Worm (Caenorhabditis elegans) whole organism, L4 larva: ENCODE measurements around the gene ddi-1.
"Not testable (repeated sequence)": the region's sequence is repeated elsewhere in the genome, so short reads cannot be mapped to it uniquely, and the experiment has no call there.

ENCODE experiments used
- ama-1 ChIP-seq: fragments of 150-350 bp; optimal IDR thresholded peaks from 2 replicates; lab custom pipeline; 2014; ENCODE audit warnings: inconsistent platforms, mixed read lengths
- ces-1 ChIP-seq: fragments of 150-350 bp; sonication (generic microtip); optimal IDR thresholded peaks from 4 replicates; lab custom pipeline; 2014; ENCODE audit warnings: missing biosample characterization, missing genetic modification reagents, missing genetic modification characterization
- daf-16 ChIP-seq, 3 experiments: sonication (generic microtip); optimal IDR thresholded peaks; 2 replicates each; lab custom pipeline; 2016 to 2017; ENCODE audit warnings: missing genetic modification characterization in 3 of 3, missing genetic modification reagents in 3 of 3, mild to moderate bottlenecking in 2 of 3, missing compliant biosample characterization in 2 of 3, missing biosample characterization in 1 of 3, moderate library complexity in 1 of 3
- dmd-8 ChIP-seq: fragments of 200-800 bp; sonication (Bioruptor generic); IDR thresholded peaks from 2 replicates; pipeline ENCODE4 v1.3.6; 2022; ENCODE audit warnings: missing genetic modification characterization, missing compliant biosample characterization
- jun-1 ChIP-seq: fragments of 150-350 bp; optimal IDR thresholded peaks from 2 replicates; lab custom pipeline; 2014; ENCODE audit warnings: missing biosample characterization, missing genetic modification reagents, missing genetic modification characterization
- mes-2 ChIP-seq: sonication (generic microtip); optimal IDR thresholded peaks from 2 replicates; lab custom pipeline; 2016; ENCODE audit warnings: missing genotype, mild to moderate bottlenecking, missing genetic modification characterization, missing compliant biosample characterization; ENCODE audit not compliant: poor library complexity, severe bottlenecking
- nhr-11 ChIP-seq: fragments of 150-350 bp; optimal IDR thresholded peaks from 2 replicates; lab custom pipeline; 2014; ENCODE audit warnings: missing biosample characterization, missing genetic modification characterization
- nhr-28 ChIP-seq: fragments of 150-350 bp; optimal IDR thresholded peaks from 2 replicates; lab custom pipeline; 2014; ENCODE audit warnings: missing biosample characterization, missing genetic modification characterization
- nhr-6 ChIP-seq: fragments of 150-350 bp; optimal IDR thresholded peaks from 2 replicates; lab custom pipeline; 2014; ENCODE audit warnings: missing biosample characterization, missing genetic modification characterization
- nhr-77 ChIP-seq: fragments of 150-350 bp; optimal IDR thresholded peaks from 2 replicates; lab custom pipeline; 2014; ENCODE audit warnings: missing biosample characterization, missing genetic modification characterization
- pqm-1 ChIP-seq: sonication (generic microtip); optimal IDR thresholded peaks from 2 replicates; lab custom pipeline; 2017; ENCODE audit warnings: missing biosample characterization, missing genetic modification characterization
- rbr-2 ChIP-seq: sonication (generic microtip); optimal IDR thresholded peaks from 2 replicates; lab custom pipeline; 2016; ENCODE audit warnings: missing genotype, missing genetic modification characterization, missing compliant biosample characterization

DNA sequence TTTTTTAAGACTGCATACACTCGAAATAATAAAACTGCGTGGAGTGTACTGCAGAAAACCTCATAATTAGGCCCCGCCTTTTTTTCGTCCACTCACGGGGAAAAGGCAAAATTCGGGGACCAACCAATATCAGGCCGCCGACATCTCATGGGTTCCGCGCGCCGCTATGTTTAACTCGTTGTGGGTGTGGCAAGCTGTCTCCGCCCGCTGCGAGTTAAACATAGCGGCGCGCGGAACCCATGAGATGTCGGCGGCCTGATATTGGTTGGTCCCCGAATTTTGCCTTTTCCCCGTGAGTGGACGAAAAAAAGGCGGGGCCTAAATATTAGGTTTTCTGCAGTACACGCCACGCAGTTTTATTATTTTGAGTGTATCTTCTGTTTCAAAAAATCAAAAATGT lies 21.4 kb upstream of the ddi-1 start:
- TF ChIP-seq ama-1; dmd-8 (GFP tag; lab: Robert Waterston, UW); jun-1; nhr-11 (tag; lab: Kevin White, UChicago); rbr-2 (tag; lab: Kevin White, UChicago); pqm-1; daf-16 (GFP tag; optimal IDR thresholded peaks at IDR 0.05; lab: Kevin White, UChicago); daf-16 (tag; optimal IDR thresholded peaks at IDR 0.05; lab: Kevin White, UChicago); nhr-28 (tag; lab: Kevin White, UChicago); nhr-77 (tag; lab: Kevin White, UChicago); nhr-6 (tag; lab: Kevin White, UChicago); mes-2 (tag; lab: Kevin White, UChicago); ces-1: not testable (repeated sequence)
